Worm (Caenorhabditis elegans) whole organism, L2 larva: Measurements from ENCODE around the gene mog-3.

ENCODE experiments used
- C34F6.9 ChIP-seq: fragments of 150-350 bp; optimal IDR thresholded peaks from 2 replicates; lab custom pipeline; 2014; ENCODE audit warnings: missing biosample characterization, missing genetic modification characterization
- F13H6.1 ChIP-seq: sonication (generic microtip); optimal IDR thresholded peaks from 2 replicates; lab custom pipeline; 2016; ENCODE audit warnings: missing genetic modification characterization, missing compliant biosample characterization
- R02D3.7 ChIP-seq: fragments of 150-350 bp; optimal IDR thresholded peaks from 2 replicates; lab custom pipeline; 2014; ENCODE audit warnings: missing biosample characterization, missing genetic modification characterization
- ZK546.5 ChIP-seq: sonication (generic microtip); optimal IDR thresholded peaks from 2 replicates; lab custom pipeline; 2017; ENCODE audit warnings: missing biosample characterization, missing genetic modification characterization
- alr-1 ChIP-seq: fragments of 150-350 bp; optimal IDR thresholded peaks from 2 replicates; lab custom pipeline; 2014; ENCODE audit warnings: missing biosample characterization, missing genetic modification characterization
- aly-2 ChIP-seq: fragments of 150-350 bp; optimal IDR thresholded peaks from 2 replicates; lab custom pipeline; 2014; ENCODE audit warnings: missing biosample characterization, missing genetic modification characterization
- ama-1 ChIP-seq: fragments of 150-350 bp; optimal IDR thresholded peaks from 2 replicates; lab custom pipeline; 2018; ENCODE audit warnings: inconsistent platforms
- blmp-1 ChIP-seq: sonication (generic microtip); optimal IDR thresholded peaks from 2 replicates; lab custom pipeline; 2017; ENCODE audit warnings: missing genetic modification characterization, mild to moderate bottlenecking, missing compliant biosample characterization, antibody characterized with exemption, moderate library complexity; ENCODE audit not compliant: insufficient read depth
- ceh-82 ChIP-seq: fragments of 150-350 bp; optimal IDR thresholded peaks from 2 replicates; lab custom pipeline; 2014; ENCODE audit warnings: missing biosample characterization, missing genetic modification characterization
- crh-2 ChIP-seq: sonication (generic microtip); optimal IDR thresholded peaks from 2 replicates; lab custom pipeline; 2017; ENCODE audit warnings: missing biosample characterization, missing genetic modification characterization
- dmd-4 ChIP-seq: sonication (generic microtip); optimal IDR thresholded peaks from 2 replicates; lab custom pipeline; 2017; ENCODE audit warnings: missing biosample characterization, missing genetic modification characterization
- egl-27 ChIP-seq: sonication (generic microtip); optimal IDR thresholded peaks from 3 replicates; lab custom pipeline; 2017; ENCODE audit warnings: missing biosample characterization, missing genetic modification reagents, missing genetic modification characterization
- elt-3 ChIP-seq: sonication (generic microtip); optimal IDR thresholded peaks from 2 replicates; lab custom pipeline; 2017; ENCODE audit warnings: missing biosample characterization, missing genetic modification characterization
- fos-1 ChIP-seq: fragments of 150-350 bp; optimal IDR thresholded peaks from 2 replicates; lab custom pipeline; 2014; ENCODE audit warnings: missing biosample characterization, missing genetic modification characterization
- gmeb-1 ChIP-seq: fragments of 150-350 bp; optimal IDR thresholded peaks from 2 replicates; lab custom pipeline; 2014; ENCODE audit warnings: missing biosample characterization, missing genetic modification characterization
- lin-11 ChIP-seq: fragments of 150-350 bp; sonication (generic microtip); optimal IDR thresholded peaks from 2 replicates; lab custom pipeline; 2014; ENCODE audit warnings: missing biosample characterization, missing genetic modification characterization, inconsistent platforms, mixed read lengths
- lin-13 ChIP-seq: fragments of 150-350 bp; optimal IDR thresholded peaks from 2 replicates; lab custom pipeline; 2014; ENCODE audit warnings: missing biosample characterization, missing genetic modification reagents, missing genetic modification characterization
- lsy-2 ChIP-seq, 2 experiments: fragments of 150-350 bp in 1 of 2; sonication (generic microtip) in 1 of 2; optimal IDR thresholded peaks; 2 replicates each; lab custom pipeline; 2014 to 2017; ENCODE audit warnings: missing biosample characterization in 2 of 2, missing genetic modification characterization in 2 of 2
- nhr-10 ChIP-seq: sonication (generic microtip); optimal IDR thresholded peaks from 2 replicates; lab custom pipeline; 2017; ENCODE audit warnings: missing biosample characterization, missing genetic modification characterization
- nhr-12 ChIP-seq: fragments of 150-350 bp; optimal IDR thresholded peaks from 2 replicates; lab custom pipeline; 2014; ENCODE audit warnings: missing biosample characterization, missing genetic modification characterization
- nhr-129 ChIP-seq: fragments of 150-350 bp; optimal IDR thresholded peaks from 2 replicates; lab custom pipeline; 2014; ENCODE audit warnings: missing biosample characterization, missing genetic modification characterization
- nhr-21 ChIP-seq: fragments of 150-350 bp; optimal IDR thresholded peaks from 2 replicates; lab custom pipeline; 2014; ENCODE audit warnings: missing biosample characterization, missing genetic modification characterization
- nhr-23 ChIP-seq: fragments of 150-350 bp; optimal IDR thresholded peaks from 2 replicates; lab custom pipeline; 2014; ENCODE audit warnings: missing biosample characterization, missing genetic modification reagents, missing genetic modification characterization
- nhr-237 ChIP-seq: fragments of 150-350 bp; optimal IDR thresholded peaks from 2 replicates; lab custom pipeline; 2014; ENCODE audit warnings: missing biosample characterization, missing genetic modification characterization
- nhr-25 ChIP-seq: fragments of 150-350 bp; sonication (generic microtip); optimal IDR thresholded peaks from 3 replicates; lab custom pipeline; 2014; ENCODE audit warnings: missing biosample characterization, missing genetic modification characterization
- nhr-77 ChIP-seq: fragments of 150-350 bp; optimal IDR thresholded peaks from 2 replicates; lab custom pipeline; 2014; ENCODE audit warnings: missing biosample characterization, missing genetic modification characterization
- skn-1 ChIP-seq: sonication (generic microtip); optimal IDR thresholded peaks from 2 replicates; lab custom pipeline; 2017; ENCODE audit warnings: missing biosample characterization, missing genetic modification characterization
- sma-3 ChIP-seq: sonication (generic microtip); optimal IDR thresholded peaks from 2 replicates; lab custom pipeline; 2016; ENCODE audit warnings: missing genetic modification reagents, missing genetic modification characterization, missing compliant biosample characterization
- sma-9 ChIP-seq, 2 experiments: fragments of 150-350 bp in 1 of 2; sonication (generic microtip) in 1 of 2; optimal IDR thresholded peaks; 2 replicates each; lab custom pipeline; 2014 to 2016; ENCODE audit warnings: missing genetic modification characterization in 2 of 2, mild to moderate bottlenecking in 1 of 2, missing biosample characterization in 1 of 2, missing compliant biosample characterization in 1 of 2, missing genetic modification reagents in 1 of 2, moderate library complexity in 1 of 2
- snpc-4 ChIP-seq: fragments of 150-350 bp; optimal IDR thresholded peaks from 2 replicates; lab custom pipeline; 2014; ENCODE audit warnings: missing biosample characterization, missing genetic modification characterization
- unc-55 ChIP-seq: fragments of 150-350 bp; sonication (generic microtip); optimal IDR thresholded peaks from 3 replicates; lab custom pipeline; 2014; ENCODE audit warnings: missing biosample characterization, missing genetic modification reagents, missing genetic modification characterization
- ztf-1 ChIP-seq: fragments of 200-800 bp; sonication (Bioruptor generic); conservative IDR thresholded peaks from 2 replicates; pipeline ENCODE4 v1.3.6; 2022; ENCODE audit warnings: missing genetic modification characterization, missing compliant biosample characterization
- ztf-4 ChIP-seq: fragments of 150-350 bp; optimal IDR thresholded peaks from 2 replicates; lab custom pipeline; 2014; ENCODE audit warnings: missing biosample characterization, missing genetic modification characterization

Gene mog-3

DNA sequence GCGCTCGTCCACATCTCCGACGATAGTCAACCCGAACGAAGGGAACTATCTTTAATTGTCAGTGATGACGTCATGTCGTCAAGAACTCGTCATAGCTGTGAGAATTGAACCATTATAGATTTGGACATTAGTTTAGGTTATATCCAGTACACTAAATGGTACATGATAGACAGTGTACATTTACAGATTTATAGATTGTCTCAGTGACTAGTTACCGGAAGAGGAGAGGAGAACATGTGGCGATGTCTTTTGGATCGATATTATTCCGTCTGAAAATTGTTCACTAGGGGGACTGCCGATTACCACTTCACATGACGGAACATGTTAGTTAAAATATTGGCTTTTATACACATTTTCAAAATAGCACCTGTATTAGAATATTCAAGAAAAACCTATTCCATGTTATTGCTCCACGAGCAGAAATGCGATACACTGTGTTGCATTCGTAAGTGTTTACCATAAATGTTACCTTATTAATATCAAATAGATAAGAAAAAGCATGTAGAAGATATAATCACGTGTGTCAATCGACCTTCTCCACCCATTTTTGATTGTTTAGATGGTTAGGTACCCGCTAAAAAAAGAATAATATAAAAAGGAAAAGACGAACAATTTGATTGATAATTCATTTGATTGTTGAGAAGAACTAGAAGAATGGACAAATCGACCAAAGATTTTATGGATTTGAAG lies 41.0 kb upstream of the mog-3 start, which contains the start of gene ZC395.5:
TSS of gene ZC395.5 (plus strand) at position 632 of the 690 bp plus-strand sequence.
- TF ChIP-seq gmeb-1: peak; percentile 59
- TF ChIP-seq skn-1: no peak
- TF ChIP-seq crh-2 (tag; lab: Kevin White, UChicago): peak; percentile 28

DNA sequence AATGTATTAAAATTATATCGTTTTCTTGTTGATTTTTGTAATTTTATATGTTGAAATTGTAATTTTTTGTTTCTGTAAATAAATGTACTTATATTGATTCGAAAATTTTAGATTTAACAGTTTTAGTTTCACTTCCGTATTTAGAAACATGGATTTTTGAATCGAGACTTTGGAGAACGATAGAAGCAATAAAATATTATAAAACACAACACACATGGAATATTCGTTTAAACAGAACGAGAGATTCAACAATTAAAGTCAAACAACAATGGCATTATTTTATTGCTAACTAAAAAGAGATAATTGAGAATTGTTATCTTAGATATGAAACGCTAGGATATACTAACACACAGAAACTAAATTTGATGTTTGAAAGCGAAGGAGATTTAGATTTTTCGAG lies 39.9 kb upstream of the mog-3 start:
- TF ChIP-seq lin-13 (GFP tag; lab: Kevin White, UChicago): no peak
- no peak for TF ChIP-seq C34F6.9
- TF ChIP-seq aly-2 (tag; lab: Kevin White, UChicago): no peak

DNA sequence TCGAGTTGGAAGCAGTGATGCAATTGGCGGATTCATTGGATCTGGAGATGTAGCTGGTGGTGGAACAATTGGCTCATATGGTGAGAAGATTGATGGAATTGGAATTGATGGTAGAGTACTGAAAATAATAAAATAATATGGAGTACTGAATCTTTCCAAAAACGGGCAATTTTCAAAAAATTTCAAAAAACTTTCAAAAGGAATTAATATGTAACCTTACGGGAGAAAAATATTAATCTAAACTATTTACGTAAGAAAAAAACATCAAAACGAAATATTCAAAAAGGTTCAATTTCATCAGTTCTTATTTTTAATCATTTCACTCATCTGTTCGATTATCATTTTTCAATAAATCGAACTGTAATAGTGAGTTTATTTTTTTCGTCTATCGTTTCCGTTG lies 38.6 kb upstream of the mog-3 start, which contains the start of gene ZC395.4:
TSS of gene ZC395.4 (plus strand) at position 301 of the 400 bp plus-strand sequence.
- TF ChIP-seq egl-27 (tag; lab: Kevin White, UChicago) (no peak), blmp-1 (tag; lab: Kevin White, UChicago) (no peak), elt-3 (no peak), nhr-77 (tag; lab: Kevin White, UChicago) (no peak)

DNA sequence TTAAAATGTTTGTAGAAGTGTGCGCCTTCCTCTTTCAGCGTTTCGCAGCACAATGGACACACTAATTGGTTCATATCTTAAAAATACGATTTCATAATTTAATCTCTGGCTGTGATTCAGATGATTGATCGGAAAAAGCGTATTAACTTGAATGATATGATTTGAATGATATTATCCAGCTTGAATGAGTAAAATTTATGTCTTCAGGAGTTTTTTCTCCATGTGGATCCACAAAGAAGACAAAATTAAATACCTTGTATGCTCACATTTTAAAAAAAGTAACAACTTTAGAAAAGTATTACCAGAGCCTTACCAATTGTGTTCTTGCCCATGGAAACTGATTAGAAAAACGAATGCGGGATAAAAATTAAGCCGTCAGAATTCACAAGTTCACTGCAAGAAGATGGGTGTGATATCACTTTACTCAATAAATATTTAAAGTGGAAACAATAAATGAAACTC lies 35.0 kb upstream of the mog-3 start, which contains the start of gene ztf-8:
TSS of gene ztf-8 (minus strand) at position 76 of the 462 bp plus-strand sequence.
- TF ChIP-seq sma-9 (GFP tag; optimal IDR thresholded peaks at IDR 0.05; lab: Kevin White, UChicago) (no peak), sma-9 (tag; optimal IDR thresholded peaks at IDR 0.05; lab: Kevin White, UChicago) (no peak), ama-1 (lab: Kevin White, UChicago) (peak; percentile 37), lsy-2 (tag; optimal IDR thresholded peaks at IDR 0.05; lab: Kevin White, UChicago) (peak in 1 of 2 experiments; percentile 49), crh-2 (tag; lab: Kevin White, UChicago) (peak; percentile 38), snpc-4 (tag; lab: Kevin White, UChicago) (no peak), C34F6.9 (peak; percentile 25), lin-13 (GFP tag; lab: Kevin White, UChicago) (no peak), unc-55 (GFP tag; lab: Kevin White, UChicago) (no peak), ztf-4 (peak; percentile 31), nhr-10 (no peak)
- TF ChIP-seq, all 48 proteins: peak for 5

DNA sequence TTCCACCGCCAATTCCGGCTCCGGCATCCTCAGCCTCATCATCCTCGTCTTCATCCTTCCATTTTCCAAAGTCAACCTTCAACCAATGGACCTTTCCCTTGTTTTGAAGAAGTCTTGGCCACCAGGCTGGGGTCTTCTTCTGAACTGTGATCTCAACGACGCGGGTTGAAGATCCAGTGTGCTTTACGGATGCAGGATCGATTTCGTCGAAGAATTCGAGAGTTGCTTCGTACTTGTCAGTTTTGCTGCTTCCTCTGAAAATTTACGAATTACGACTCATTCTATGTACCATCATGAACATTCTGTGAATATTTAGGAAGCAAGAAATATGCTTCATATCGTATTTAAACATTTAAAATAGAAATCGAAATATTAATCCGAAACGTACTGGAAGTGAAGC lies 34.1 kb upstream of the mog-3 start:
- TF ChIP-seq nhr-129 (tag; lab: Kevin White, UChicago) (peak; percentile 15), ama-1 (lab: Kevin White, UChicago) (peak; percentile 15), nhr-23 (tag; lab: Kevin White, UChicago) (no peak)

DNA sequence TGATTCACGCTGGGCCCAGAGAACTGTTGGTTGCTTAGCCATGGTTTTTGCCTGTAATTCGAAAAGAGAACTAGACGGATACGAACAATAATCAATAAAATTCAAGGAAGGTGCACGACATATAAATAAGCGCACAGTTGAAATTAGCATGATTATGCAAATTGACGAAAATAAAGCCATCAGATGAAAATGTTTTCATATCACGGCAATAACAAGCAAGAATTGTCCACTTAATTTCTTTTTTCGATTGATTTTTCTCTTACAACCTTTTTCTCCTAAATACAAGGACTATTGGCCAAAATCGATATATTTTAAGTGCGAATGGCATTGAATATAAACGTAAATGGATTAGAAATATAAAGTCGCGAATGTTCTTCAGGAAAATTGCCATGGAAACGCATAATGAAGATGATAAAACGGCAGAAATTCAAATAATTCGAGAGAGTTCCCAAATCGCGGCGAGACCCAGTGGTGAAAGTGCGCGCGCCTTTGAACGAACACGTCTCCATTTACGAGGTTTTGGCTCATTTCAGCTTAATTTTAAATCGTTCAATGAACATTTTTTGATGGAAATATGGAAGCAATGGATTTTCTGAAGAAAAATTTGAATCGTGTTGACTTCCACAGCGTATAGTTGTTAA lies 33.6 kb upstream of the mog-3 start, which contains the start of the genes daf-41 and toc-1:
TSS of gene daf-41 (minus strand) at position 51 of the 641 bp plus-strand sequence.
TSS of gene toc-1 (plus strand) at position 537 of the 641 bp plus-strand sequence.
- peak; percentile 31 for TF ChIP-seq nhr-129 (tag; lab: Kevin White, UChicago)
- peak in 1 of 2 experiments; percentile 73 for TF ChIP-seq lsy-2 (tag; optimal IDR thresholded peaks at IDR 0.05; lab: Kevin White, UChicago)
- peak; percentile 82 for TF ChIP-seq C34F6.9
- no peak for TF ChIP-seq sma-3
- TF ChIP-seq aly-2 (tag; lab: Kevin White, UChicago): no peak
- TF ChIP-seq fos-1 (tag; lab: Kevin White, UChicago): peak; percentile 23
- TF ChIP-seq nhr-25: peak; percentile 3
- peak; percentile 30 for TF ChIP-seq ztf-4
- TF ChIP-seq gmeb-1: peak; percentile 11
- peak; percentile 62 for TF ChIP-seq lin-13 (GFP tag; lab: Kevin White, UChicago)
- peak; percentile 4 for TF ChIP-seq F13H6.1
- TF ChIP-seq nhr-12 (tag; lab: Kevin White, UChicago): no peak
- peak; percentile 55 for TF ChIP-seq crh-2 (tag; lab: Kevin White, UChicago)
- no peak for TF ChIP-seq egl-27 (tag; lab: Kevin White, UChicago)
- TF ChIP-seq lin-11 (tag; lab: Kevin White, UChicago): peak; percentile 68
- peak; percentile 66 for TF ChIP-seq unc-55 (GFP tag; lab: Kevin White, UChicago)

DNA sequence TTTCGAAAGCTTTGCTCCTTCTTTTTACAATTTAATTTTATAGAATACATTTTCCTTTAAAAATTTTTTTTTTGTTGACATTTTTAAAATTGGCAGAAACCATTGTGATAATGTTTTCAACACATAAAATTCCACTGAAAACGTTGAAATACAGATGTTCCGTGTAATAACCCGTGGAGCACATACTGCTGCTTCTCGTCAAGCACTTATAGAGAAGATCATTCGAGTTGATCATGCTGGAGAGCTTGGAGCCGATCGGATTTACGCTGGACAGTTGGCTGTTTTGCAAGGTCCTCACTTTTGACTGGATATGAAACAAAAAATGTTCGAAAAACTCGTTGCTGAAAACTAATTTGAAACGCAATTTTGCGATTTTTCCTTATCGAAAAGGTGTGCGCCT lies 30.7 kb upstream of the mog-3 start, which contains the start of gene clk-1:
TSS of gene clk-1 (plus strand) at position 155 of the 400 bp plus-strand sequence.
- TF ChIP-seq aly-2 (tag; lab: Kevin White, UChicago) (no peak), nhr-237 (tag; lab: Kevin White, UChicago) (no peak), ZK546.5 (no peak), dmd-4 (no peak), nhr-129 (tag; lab: Kevin White, UChicago) (no peak), blmp-1 (tag; lab: Kevin White, UChicago) (no peak), nhr-10 (no peak), nhr-23 (tag; lab: Kevin White, UChicago) (no peak), lin-11 (tag; lab: Kevin White, UChicago) (no peak), ztf-4 (no peak), crh-2 (tag; lab: Kevin White, UChicago) (no peak), ceh-82 (tag; lab: Kevin White, UChicago) (no peak), nhr-21 (tag; lab: Kevin White, UChicago) (no peak), R02D3.7 (tag; lab: Kevin White, UChicago) (no peak), alr-1 (tag; lab: Kevin White, UChicago) (no peak), sma-9 (GFP tag; optimal IDR thresholded peaks at IDR 0.05; lab: Kevin White, UChicago) (no peak), sma-9 (tag; optimal IDR thresholded peaks at IDR 0.05; lab: Kevin White, UChicago) (no peak), ztf-1 (no peak)
- TF ChIP-seq, all 48 proteins: peak for 0
